Worm (Caenorhabditis elegans) whole organism, L2 larva: ENCODE results near the gene D1086.12.

Experiments used
- C34F6.9 ChIP-seq: fragments of 150-350 bp; optimal IDR thresholded peaks from 2 replicates; lab custom pipeline; 2014; ENCODE audit warnings: missing biosample characterization, missing genetic modification characterization
- egl-27 ChIP-seq: sonication (generic microtip); optimal IDR thresholded peaks from 3 replicates; lab custom pipeline; 2017; ENCODE audit warnings: missing biosample characterization, missing genetic modification reagents, missing genetic modification characterization
- fos-1 ChIP-seq: fragments of 150-350 bp; optimal IDR thresholded peaks from 2 replicates; lab custom pipeline; 2014; ENCODE audit warnings: missing biosample characterization, missing genetic modification characterization
- lin-11 ChIP-seq: fragments of 150-350 bp; sonication (generic microtip); optimal IDR thresholded peaks from 2 replicates; lab custom pipeline; 2014; ENCODE audit warnings: missing biosample characterization, missing genetic modification characterization, inconsistent platforms, mixed read lengths
- lsy-2 ChIP-seq, 2 experiments: fragments of 150-350 bp in 1 of 2; sonication (generic microtip) in 1 of 2; optimal IDR thresholded peaks; 2 replicates each; lab custom pipeline; 2014 to 2017; ENCODE audit warnings: missing biosample characterization in 2 of 2, missing genetic modification characterization in 2 of 2
- nhr-11 ChIP-seq: fragments of 150-350 bp; optimal IDR thresholded peaks from 2 replicates; lab custom pipeline; 2014; ENCODE audit warnings: missing biosample characterization, missing genetic modification characterization
- nhr-6 ChIP-seq: fragments of 150-350 bp; optimal IDR thresholded peaks from 2 replicates; lab custom pipeline; 2014; ENCODE audit warnings: missing biosample characterization, missing genetic modification characterization
- nhr-77 ChIP-seq: fragments of 150-350 bp; optimal IDR thresholded peaks from 2 replicates; lab custom pipeline; 2014; ENCODE audit warnings: missing biosample characterization, missing genetic modification characterization
- skn-1 ChIP-seq: sonication (generic microtip); optimal IDR thresholded peaks from 2 replicates; lab custom pipeline; 2017; ENCODE audit warnings: missing biosample characterization, missing genetic modification characterization
- snpc-4 ChIP-seq: fragments of 150-350 bp; optimal IDR thresholded peaks from 2 replicates; lab custom pipeline; 2014; ENCODE audit warnings: missing biosample characterization, missing genetic modification characterization
- unc-39 ChIP-seq: fragments of 150-350 bp; optimal IDR thresholded peaks from 2 replicates; lab custom pipeline; 2014; ENCODE audit warnings: missing biosample characterization, missing genetic modification characterization
- unc-62 ChIP-seq: fragments of 150-350 bp; optimal IDR thresholded peaks from 2 replicates; lab custom pipeline; 2014; ENCODE audit warnings: missing biosample characterization, missing genetic modification reagents, missing genetic modification characterization

DNA sequence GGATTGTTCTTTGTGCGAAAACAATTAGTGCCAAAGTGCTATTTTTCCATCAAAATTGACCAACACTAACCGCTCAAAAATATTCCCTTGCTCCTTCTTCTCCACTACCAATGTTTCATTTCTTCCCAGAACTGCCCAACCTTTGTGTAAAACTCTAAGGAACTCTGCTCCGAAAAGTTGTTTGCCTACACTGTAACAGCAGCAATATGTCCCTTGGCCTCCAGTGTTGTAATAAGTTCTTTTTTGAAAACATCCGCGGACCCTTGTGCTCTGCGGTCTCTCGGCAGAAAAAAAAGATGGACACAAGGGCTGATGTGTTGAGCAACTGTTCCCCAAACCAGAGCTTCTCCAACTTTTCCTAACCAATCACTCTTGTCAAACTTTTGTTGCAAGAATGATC, at the start of gene D1086.12:
- TF ChIP-seq fos-1 (tag; lab: Kevin White, UChicago) (no peak), C34F6.9 (no peak), skn-1 (tag; lab: Kevin White, UChicago) (no peak), nhr-6 (tag; lab: Kevin White, UChicago) (no peak), unc-39 (tag; lab: Kevin White, UChicago) (no peak), unc-62 (no peak), lin-11 (tag; lab: Kevin White, UChicago) (no peak), egl-27 (tag; lab: Kevin White, UChicago) (no peak), lsy-2 (tag; optimal IDR thresholded peaks at IDR 0.05; lab: Kevin White, UChicago) (no peak), snpc-4 (tag; lab: Kevin White, UChicago) (no peak), nhr-77 (tag; lab: Kevin White, UChicago) (no peak), nhr-11 (tag; lab: Kevin White, UChicago) (no peak)
